Fruit fly (Drosophila melanogaster) whole organism, embryonic: ENCODE measurements around the gene Cyt-c-d.

Source experiments
- ATbp ChIP-seq: fragments of 200-800 bp; sonication (Bioruptor generic); optimal IDR thresholded peaks from 2 replicates; lab custom pipeline; 2017; ENCODE audit warnings: missing biosample characterization, mild to moderate bottlenecking, missing genetic modification characterization, missing genetic modification reagents
- CG10959 ChIP-seq: fragments of 200-800 bp; sonication (Bioruptor generic); IDR thresholded peaks from 2 replicates; pipeline ENCODE4 v1.3.6; 2022; ENCODE audit warnings: missing biosample characterization, missing genetic modification characterization
- CG11093 ChIP-seq: fragments of 200-800 bp; sonication (Bioruptor generic); IDR thresholded peaks from 3 replicates; pipeline ENCODE4 v1.3.6; 2022; ENCODE audit warnings: missing biosample characterization, missing genetic modification characterization
- CG13123 ChIP-seq: fragments of 200-800 bp; sonication (Bioruptor generic); optimal IDR thresholded peaks from 2 replicates; lab custom pipeline; 2016; ENCODE audit warnings: missing biosample characterization, missing genetic modification characterization
- CG1602 ChIP-seq: fragments of 200-800 bp; sonication (Bioruptor generic); optimal IDR thresholded peaks from 3 replicates; lab custom pipeline; 2016; ENCODE audit warnings: missing biosample characterization, missing genetic modification characterization
- CG17328 ChIP-seq: fragments of 200-800 bp; sonication (Bioruptor generic); IDR thresholded peaks from 2 replicates; pipeline ENCODE4 v1.3.6; 2022; ENCODE audit warnings: missing biosample characterization, missing genetic modification characterization
- CG17612 ChIP-seq: fragments of 200-800 bp; sonication (Bioruptor generic); IDR thresholded peaks from 2 replicates; pipeline ENCODE4 v1.3.6; 2022; ENCODE audit warnings: missing biosample characterization, missing genetic modification characterization
- CG18619 ChIP-seq: fragments of 200-800 bp; sonication (Bioruptor generic); optimal IDR thresholded peaks from 3 replicates; lab custom pipeline; 2017; ENCODE audit warnings: missing biosample characterization, mild to moderate bottlenecking, missing genetic modification characterization
- CG2116 ChIP-seq: fragments of 200-800 bp; sonication (Bioruptor generic); optimal IDR thresholded peaks from 3 replicates; lab custom pipeline; 2018; ENCODE audit warnings: missing biosample characterization, mild to moderate bottlenecking, missing genetic modification characterization
- CG4854 ChIP-seq: fragments of 200-800 bp; sonication (Bioruptor generic); optimal IDR thresholded peaks from 2 replicates; lab custom pipeline; 2016; ENCODE audit warnings: missing biosample characterization, missing genetic modification characterization, inconsistent platforms
- CG6175 ChIP-seq: fragments of 200-800 bp; sonication (Bioruptor generic); IDR thresholded peaks from 3 replicates; pipeline ENCODE4 v1.3.6; 2022; ENCODE audit warnings: missing biosample characterization, missing genetic modification characterization
- CG7271 ChIP-seq: fragments of 200-800 bp; sonication (Bioruptor generic); optimal IDR thresholded peaks from 2 replicates; lab custom pipeline; 2018; ENCODE audit warnings: missing biosample characterization, mild to moderate bottlenecking, missing genetic modification characterization, moderate library complexity
- CG7357 ChIP-seq: fragments of 200-800 bp; sonication (Bioruptor generic); IDR thresholded peaks from 3 replicates; pipeline ENCODE4 v1.3.6; 2022; ENCODE audit warnings: missing biosample characterization, missing genetic modification characterization
- CG9215 ChIP-seq: fragments of 200-800 bp; sonication (Bioruptor generic); IDR thresholded peaks from 2 replicates; pipeline ENCODE4 v1.3.6; 2022; ENCODE audit warnings: missing biosample characterization, missing genetic modification characterization
- CG9727 ChIP-seq: fragments of 200-800 bp; sonication (Bioruptor generic); optimal IDR thresholded peaks from 3 replicates; lab custom pipeline; 2017; ENCODE audit warnings: missing biosample characterization, mild to moderate bottlenecking, missing genetic modification characterization
- CG9817 ChIP-seq: fragments of 200-800 bp; sonication (Bioruptor generic); optimal IDR thresholded peaks from 2 replicates; lab custom pipeline; 2018; ENCODE audit warnings: missing biosample characterization, mild to moderate bottlenecking, missing genetic modification characterization, moderate library complexity
- Chrac-16 ChIP-seq: fragments of 200-800 bp; sonication (Bioruptor generic); optimal IDR thresholded peaks from 3 replicates; lab custom pipeline; 2016; ENCODE audit warnings: missing biosample characterization, missing genetic modification characterization
- CrebB ChIP-seq: fragments of 200-800 bp; sonication (Bioruptor generic); optimal IDR thresholded peaks from 3 replicates; lab custom pipeline; 2018; ENCODE audit warnings: missing biosample characterization, mild to moderate bottlenecking, missing genetic modification characterization
- Dbx ChIP-seq: fragments of 200-800 bp; sonication (Bioruptor generic); IDR thresholded peaks from 3 replicates; pipeline ENCODE4 v1.3.6; 2022; ENCODE audit warnings: missing biosample characterization, missing genetic modification characterization
- Deaf1 ChIP-seq: fragments of 200-800 bp; optimal IDR thresholded peaks from 3 replicates; lab custom pipeline; 2019; ENCODE audit warnings: missing biosample characterization, mild to moderate bottlenecking, missing genetic modification characterization, moderate library complexity
- Dref ChIP-seq: fragments of 200-800 bp; sonication (Bioruptor generic); IDR thresholded peaks from 2 replicates; pipeline ENCODE4 v1.3.6; 2022; ENCODE audit warnings: missing biosample characterization, missing genetic modification characterization
- Ets97D ChIP-seq: fragments of 200-800 bp; sonication (Bioruptor generic); optimal IDR thresholded peaks from 3 replicates; lab custom pipeline; 2016; ENCODE audit warnings: missing biosample characterization, missing genetic modification characterization
- HLHmδ ChIP-seq: fragments of 200-800 bp; sonication (Bioruptor generic); optimal IDR thresholded peaks from 2 replicates; lab custom pipeline; 2018; ENCODE audit warnings: missing biosample characterization, mild to moderate bottlenecking, missing genetic modification characterization, moderate library complexity
- Hmr ChIP-seq: fragments of 200-800 bp; sonication (Bioruptor generic); optimal IDR thresholded peaks from 3 replicates; lab custom pipeline; 2017; ENCODE audit warnings: mild to moderate bottlenecking, missing biosample characterization, missing genetic modification reagents, missing genetic modification characterization
- Hmx ChIP-seq: fragments of 200-800 bp; sonication (Bioruptor generic); optimal IDR thresholded peaks from 2 replicates; lab custom pipeline; 2016; ENCODE audit warnings: missing biosample characterization, missing genetic modification characterization
- Med ChIP-seq: fragments of 200-800 bp; sonication (Bioruptor generic); peaks from one replicate; lab custom pipeline; 2016; ENCODE audit warnings: missing biosample characterization, missing genetic modification characterization, mild to moderate bottlenecking, inconsistent platforms, moderate library complexity
- NfI ChIP-seq: fragments of 200-800 bp; sonication (Bioruptor generic); optimal IDR thresholded peaks from 3 replicates; lab custom pipeline; 2018; ENCODE audit warnings: missing biosample characterization, mild to moderate bottlenecking, missing genetic modification characterization, moderate library complexity
- Optix ChIP-seq: fragments of 200-800 bp; sonication (Bioruptor generic); IDR thresholded peaks from 3 replicates; pipeline ENCODE4 v1.3.6; 2022; ENCODE audit warnings: missing biosample characterization, missing genetic modification characterization
- TFAM ChIP-seq: fragments of 200-800 bp; sonication (Bioruptor generic); optimal IDR thresholded peaks from 2 replicates; lab custom pipeline; 2017; ENCODE audit warnings: missing biosample characterization, missing genetic modification characterization, inconsistent platforms
- amos ChIP-seq: fragments of 200-800 bp; sonication (Bioruptor generic); IDR thresholded peaks from 2 replicates; pipeline ENCODE4 v1.3.6; 2022; ENCODE audit warnings: missing biosample characterization, missing genetic modification characterization; ENCODE audit not compliant: partially characterized antibody
- ash1 ChIP-seq: fragments of 200-800 bp; sonication (Bioruptor generic); optimal IDR thresholded peaks from 2 replicates; lab custom pipeline; 2018; ENCODE audit warnings: missing biosample characterization, mild to moderate bottlenecking, missing genetic modification characterization
- cg ChIP-seq: fragments of 200-800 bp; sonication (Bioruptor generic); optimal IDR thresholded peaks from 3 replicates; lab custom pipeline; 2019; ENCODE audit warnings: missing biosample characterization, mild to moderate bottlenecking, missing genetic modification characterization, moderate library complexity
- chinmo ChIP-seq: fragments of 200-800 bp; sonication (Bioruptor generic); IDR thresholded peaks from 4 replicates; pipeline ENCODE4 v1.3.6; 2022; ENCODE audit warnings: missing biosample characterization, missing genetic modification characterization; ENCODE audit not compliant: partially characterized antibody
- chm ChIP-seq: fragments of 200-800 bp; sonication (Bioruptor generic); IDR thresholded peaks from 2 replicates; pipeline ENCODE4 v1.3.6; 2022; ENCODE audit warnings: missing biosample characterization, missing genetic modification characterization
- cwo ChIP-seq: fragments of 200-800 bp; sonication (Bioruptor generic); optimal IDR thresholded peaks from 3 replicates; lab custom pipeline; 2017; ENCODE audit warnings: missing biosample characterization, missing genetic modification characterization, mild to moderate bottlenecking, moderate library complexity, missing genetic modification reagents
- dati ChIP-seq: fragments of 200-800 bp; sonication (Bioruptor generic); IDR thresholded peaks from 2 replicates; pipeline ENCODE4 v1.3.6; 2022; ENCODE audit warnings: missing biosample characterization, missing genetic modification characterization
- grn ChIP-seq: fragments of 200-800 bp; sonication (Bioruptor generic); optimal IDR thresholded peaks from 3 replicates; lab custom pipeline; 2017; ENCODE audit warnings: missing biosample characterization, missing genetic modification characterization
- hth ChIP-seq: fragments of >200 bp; optimal IDR thresholded peaks from 2 replicates; lab custom pipeline; 2017; ENCODE audit warnings: inconsistent platforms
- klu ChIP-seq: fragments of 200-800 bp; sonication (Bioruptor generic); IDR thresholded peaks from 2 replicates; pipeline ENCODE4 v1.3.6; 2022; ENCODE audit warnings: missing biosample characterization, missing genetic modification characterization
- nom ChIP-seq: fragments of 200-800 bp; sonication (Bioruptor generic); optimal IDR thresholded peaks from 2 replicates; lab custom pipeline; 2017; ENCODE audit warnings: missing biosample characterization, missing genetic modification characterization, mild to moderate bottlenecking, moderate library complexity, missing genetic modification reagents
- oc ChIP-seq: fragments of 200-800 bp; sonication (Bioruptor generic); optimal IDR thresholded peaks from 2 replicates; lab custom pipeline; 2018; ENCODE audit warnings: missing biosample characterization, mild to moderate bottlenecking, missing genetic modification characterization, moderate library complexity
- pita ChIP-seq: fragments of 200-800 bp; sonication (Bioruptor generic); optimal IDR thresholded peaks from 2 replicates; lab custom pipeline; 2017; ENCODE audit warnings: missing biosample characterization, mild to moderate bottlenecking, missing genetic modification characterization
- run ChIP-seq: fragments of 200-800 bp; sonication (Bioruptor generic); optimal IDR thresholded peaks from 3 replicates; lab custom pipeline; 2018; ENCODE audit warnings: missing biosample characterization, mild to moderate bottlenecking, missing genetic modification characterization
- sens-2 ChIP-seq: fragments of 200-800 bp; sonication (Bioruptor generic); IDR thresholded peaks from 2 replicates; pipeline ENCODE4 v1.3.6; 2022; ENCODE audit warnings: missing biosample characterization, missing genetic modification characterization
- sqz ChIP-seq: fragments of 200-800 bp; sonication (Bioruptor generic); optimal IDR thresholded peaks from 3 replicates; lab custom pipeline; 2018; ENCODE audit warnings: missing biosample characterization, mild to moderate bottlenecking, missing genetic modification characterization
- sug ChIP-seq: fragments of 200-800 bp; optimal IDR thresholded peaks from 2 replicates; lab custom pipeline; 2019; ENCODE audit warnings: missing biosample characterization, mild to moderate bottlenecking, missing genetic modification characterization, moderate library complexity
- tin ChIP-seq: fragments of 200-800 bp; sonication (Bioruptor generic); optimal IDR thresholded peaks from 3 replicates; lab custom pipeline; 2016; ENCODE audit warnings: missing biosample characterization, missing genetic modification characterization
- wek ChIP-seq: fragments of 200-800 bp; sonication (Bioruptor generic); optimal IDR thresholded peaks from 3 replicates; lab custom pipeline; 2018; ENCODE audit warnings: missing biosample characterization, mild to moderate bottlenecking, missing genetic modification characterization, moderate library complexity

Cyt-c-d gene

DNA sequence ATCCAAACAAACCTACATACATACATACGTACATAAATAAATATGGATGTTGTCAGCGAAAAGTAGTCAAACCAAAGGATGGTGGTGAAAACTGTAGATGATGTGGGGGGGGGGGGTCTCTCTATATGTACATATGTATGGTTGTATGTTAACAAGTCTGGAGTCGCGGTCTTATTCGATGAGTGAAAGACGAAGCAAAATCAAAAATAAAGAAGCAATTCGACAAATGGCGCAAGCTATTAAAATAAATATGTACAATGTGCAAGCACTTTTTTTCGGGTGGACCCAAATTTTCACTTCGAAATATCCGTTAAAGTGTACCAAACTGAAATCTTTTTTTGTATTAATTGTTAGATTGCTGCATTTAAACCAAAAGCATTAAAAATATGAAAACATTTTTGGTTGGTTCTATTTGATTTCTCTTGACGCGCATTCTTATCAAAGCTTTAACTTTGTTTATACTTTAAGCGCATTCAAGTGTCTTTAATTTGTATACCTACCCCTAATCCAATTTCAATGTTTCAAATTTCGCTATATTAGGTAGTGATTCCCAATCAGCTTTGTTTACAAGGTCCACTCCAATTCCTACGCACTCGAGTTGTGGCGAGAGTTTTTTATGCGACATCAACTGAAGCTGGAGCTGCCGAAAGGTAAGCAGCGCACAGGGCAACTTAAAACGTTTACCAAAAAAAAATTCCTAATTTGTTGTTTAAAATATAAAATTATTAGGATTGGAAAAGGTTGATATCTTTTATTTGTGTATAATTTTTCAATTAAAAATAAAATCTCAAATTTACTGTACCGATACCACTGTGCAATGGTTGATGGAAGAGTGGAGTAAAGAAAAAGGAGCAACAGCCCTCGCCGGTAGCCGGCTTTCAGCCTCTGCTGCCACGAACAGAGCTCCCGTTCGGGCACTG is 31.5 kb upstream of the Cyt-c-d start, which contains the start of gene CG31807 (continued):
- TF ChIP-seq amos (no peak), dati (no peak; the same call in 1 of the 2 replicates), CG6175 (GFP tag; lab: Robert Waterston, UW) (no peak), CG9215 (GFP tag; lab: Robert Waterston, UW) (peak; percentile 19; the same call in 1 of the 2 replicates), CG7357 (peak; percentile 5; the same call in 1 of the 3 replicates), Dref (GFP tag; lab: Robert Waterston, UW) (no peak), klu (GFP tag; lab: Robert Waterston, UW) (no peak), tin (peak; percentile 16), nom (GFP tag; lab: Kevin White, UChicago) (peak; percentile 95), Deaf1 (peak; percentile 7), Dbx (GFP tag; lab: Robert Waterston, UW) (no peak), Med (GFP tag; lab: Kevin White, UChicago) (peak; percentile 91), run (peak; percentile 81), CG4854 (peak; percentile 25), cg (GFP tag; lab: Kevin White, UChicago) (no peak), CG17612 (GFP tag; lab: Robert Waterston, UW) (0 out of 2 replicates have a peak, but pooled peaks have one; percentile 36), CG10959 (GFP tag; lab: Robert Waterston, UW) (no peak), sug (tag; lab: Kevin White, UChicago) (peak; percentile 48), sens-2 (GFP tag; lab: Robert Waterston, UW) (0 out of 2 replicates have a peak, but pooled peaks have one; percentile 14), oc (peak; percentile 65), CG9727 (GFP tag; lab: Kevin White, UChicago) (peak; percentile 56), HLHmδ (no peak), sqz (peak; percentile 59), grn (GFP tag; lab: Kevin White, UChicago) (no peak), pita (GFP tag; lab: Kevin White, UChicago) (no peak), CG11093 (GFP tag; lab: Robert Waterston, UW) (no peak), hth (lab: Kevin White, UChicago) (no peak), Hmx (GFP tag; lab: Kevin White, UChicago) (peak; percentile 42), CG2116 (GFP tag; lab: Kevin White, UChicago) (no peak), CG13123 (no peak), cwo (GFP tag; lab: Kevin White, UChicago) (peak; percentile 62), Hmr (GFP tag; lab: Kevin White, UChicago) (peak; percentile 82), Optix (peak; percentile 57; the same call in 1 of the 3 replicates), CG9817 (peak; percentile 55), Chrac-16 (GFP tag; lab: Kevin White, UChicago) (peak; percentile 39), ash1 (GFP tag; lab: Kevin White, UChicago) (no peak), ATbp (GFP tag; lab: Kevin White, UChicago) (peak; percentile 90), wek (GFP tag; lab: Kevin White, UChicago) (no peak), CG18619 (GFP tag; lab: Kevin White, UChicago) (peak; percentile 43), CG1602 (GFP tag; lab: Kevin White, UChicago) (peak; percentile 3), TFAM (GFP tag; lab: Kevin White, UChicago) (no peak), chinmo (GFP tag; lab: Robert Waterston, UW) (0 out of 4 replicates have a peak, but pooled peaks have one; percentile 35), chm (GFP tag; lab: Robert Waterston, UW) (peak; percentile 71), Ets97D (no peak), NfI (GFP tag; lab: Kevin White, UChicago) (peak; percentile 83), CG17328 (GFP tag; lab: Robert Waterston, UW) (peak; percentile 35; the same call in 1 of the 2 replicates), CrebB (tag; lab: Kevin White, UChicago) (peak; percentile 79), CG7271 (tag; lab: Kevin White, UChicago) (no peak)
